Fruit fly (Drosophila melanogaster) whole organism, embryonic: ENCODE results near the gene mof.

Source experiments
- Adf1 ChIP-seq: fragments of 200-800 bp; sonication (Bioruptor generic); IDR thresholded peaks from 2 replicates; pipeline ENCODE4 v1.3.6; 2022; ENCODE audit warnings: missing biosample characterization, missing genetic modification characterization
- CG10209 ChIP-seq: fragments of 200-800 bp; sonication (Bioruptor generic); optimal IDR thresholded peaks from 3 replicates; lab custom pipeline; 2017; ENCODE audit warnings: missing biosample characterization, mild to moderate bottlenecking, missing genetic modification characterization, missing genetic modification reagents
- CG10654 ChIP-seq: fragments of 200-800 bp; sonication (Bioruptor generic); optimal IDR thresholded peaks from 2 replicates; lab custom pipeline; 2016; ENCODE audit warnings: missing biosample characterization, missing genetic modification characterization
- CG11696 ChIP-seq: fragments of 200-800 bp; sonication (Bioruptor generic); IDR thresholded peaks from 2 replicates; pipeline ENCODE4 v1.3.6; 2022; ENCODE audit warnings: missing biosample characterization, missing genetic modification characterization
- CG12299 ChIP-seq: fragments of 200-800 bp; sonication (Bioruptor generic); optimal IDR thresholded peaks from 2 replicates; lab custom pipeline; 2018; ENCODE audit warnings: missing biosample characterization, mild to moderate bottlenecking, missing genetic modification characterization
- CG13424 ChIP-seq: fragments of 200-800 bp; sonication (Bioruptor generic); optimal IDR thresholded peaks from 2 replicates; lab custom pipeline; 2019; ENCODE audit warnings: missing biosample characterization, mild to moderate bottlenecking, missing genetic modification characterization, moderate library complexity
- CG15269 ChIP-seq: fragments of 200-800 bp; sonication (Bioruptor generic); optimal IDR thresholded peaks from 2 replicates; lab custom pipeline; 2018; ENCODE audit warnings: missing biosample characterization, mild to moderate bottlenecking, missing genetic modification characterization, moderate library complexity
- CG1647 ChIP-seq: fragments of 200-800 bp; sonication (Bioruptor generic); optimal IDR thresholded peaks from 3 replicates; lab custom pipeline; 2016; ENCODE audit warnings: missing biosample characterization, missing genetic modification characterization
- CG16863 ChIP-seq: fragments of 200-800 bp; sonication (Bioruptor generic); optimal IDR thresholded peaks from 3 replicates; lab custom pipeline; 2016; ENCODE audit warnings: missing biosample characterization, missing genetic modification characterization
- CG31224 ChIP-seq: fragments of 200-800 bp; sonication (Bioruptor generic); IDR thresholded peaks from 2 replicates; pipeline ENCODE4 v1.3.6; 2022; ENCODE audit warnings: missing biosample characterization, missing genetic modification characterization
- CG32532 ChIP-seq: fragments of 200-800 bp; sonication (Bioruptor generic); IDR thresholded peaks from 2 replicates; pipeline ENCODE4 v1.3.6; 2022; ENCODE audit warnings: missing biosample characterization, missing genetic modification characterization
- CG32772 ChIP-seq: fragments of 200-800 bp; sonication (Bioruptor generic); IDR thresholded peaks from 2 replicates; pipeline ENCODE4 v1.3.6; 2022; ENCODE audit warnings: missing biosample characterization, missing genetic modification characterization
- CG34224 ChIP-seq: fragments of 200-800 bp; sonication (Bioruptor generic); IDR thresholded peaks from 3 replicates; pipeline ENCODE4 v1.3.6; 2022; ENCODE audit warnings: missing biosample characterization, missing genetic modification characterization; ENCODE audit not compliant: partially characterized antibody
- CG4360 ChIP-seq: fragments of 200-800 bp; sonication (Bioruptor generic); IDR thresholded peaks from 2 replicates; pipeline ENCODE4 v1.3.6; 2022; ENCODE audit warnings: missing biosample characterization, missing genetic modification characterization
- CG4707 ChIP-seq: fragments of 200-800 bp; sonication (Bioruptor generic); optimal IDR thresholded peaks from 2 replicates; lab custom pipeline; 2018; ENCODE audit warnings: missing biosample characterization, mild to moderate bottlenecking, missing genetic modification characterization, moderate library complexity
- CG5953 ChIP-seq: fragments of 200-800 bp; sonication (Bioruptor generic); IDR thresholded peaks from 2 replicates; pipeline ENCODE4 v1.3.6; 2022; ENCODE audit warnings: missing biosample characterization, missing genetic modification characterization
- CG6272 ChIP-seq: fragments of 200-800 bp; sonication (Bioruptor generic); IDR thresholded peaks from 2 replicates; pipeline ENCODE4 v1.3.6; 2022; ENCODE audit warnings: missing biosample characterization, missing genetic modification characterization
- CG6791 ChIP-seq: fragments of 200-800 bp; sonication (Bioruptor generic); IDR thresholded peaks from 3 replicates; pipeline ENCODE4 v1.3.6; 2022; ENCODE audit warnings: missing biosample characterization, missing genetic modification characterization; ENCODE audit not compliant: partially characterized antibody
- CG7357 ChIP-seq: fragments of 200-800 bp; sonication (Bioruptor generic); IDR thresholded peaks from 3 replicates; pipeline ENCODE4 v1.3.6; 2022; ENCODE audit warnings: missing biosample characterization, missing genetic modification characterization
- CG7928 ChIP-seq: fragments of 200-800 bp; sonication (Bioruptor generic); optimal IDR thresholded peaks from 2 replicates; lab custom pipeline; 2017; ENCODE audit warnings: missing biosample characterization, mild to moderate bottlenecking, missing genetic modification characterization
- Dek ChIP-seq: fragments of 200-800 bp; sonication (Bioruptor generic); optimal IDR thresholded peaks from 3 replicates; lab custom pipeline; 2019; ENCODE audit warnings: missing biosample characterization, mild to moderate bottlenecking, missing genetic modification characterization, moderate library complexity
- Dfd ChIP-seq, 2 experiments: fragments of >200 bp; optimal IDR thresholded peaks; 2 replicates each; lab custom pipeline; 2017; ENCODE audit warnings: missing biosample characterization in 2 of 2, missing genetic modification characterization in 2 of 2
- E2f2 ChIP-seq: fragments of 200-800 bp; sonication (Bioruptor generic); IDR thresholded peaks from 2 replicates; pipeline ENCODE4 v1.3.6; 2022; ENCODE audit warnings: missing biosample characterization, missing genetic modification characterization
- HmgZ ChIP-seq: fragments of 200-800 bp; sonication (Bioruptor generic); optimal IDR thresholded peaks from 2 replicates; lab custom pipeline; 2018; ENCODE audit warnings: missing biosample characterization, mild to moderate bottlenecking, missing genetic modification characterization
- Lpt ChIP-seq: fragments of >200 bp; optimal IDR thresholded peaks from 2 replicates; lab custom pipeline; 2018; ENCODE audit warnings: missing biosample characterization, missing genetic modification characterization
- MTF-1 ChIP-seq: fragments of 200-800 bp; sonication (Bioruptor generic); optimal IDR thresholded peaks from 2 replicates; lab custom pipeline; 2018; ENCODE audit warnings: missing biosample characterization, mild to moderate bottlenecking, missing genetic modification characterization, borderline replicate concordance
- Mad ChIP-seq: fragments of 200-800 bp; sonication (Bioruptor generic); optimal IDR thresholded peaks from 2 replicates; lab custom pipeline; 2016; ENCODE audit warnings: missing biosample characterization, missing genetic modification characterization
- NC2β ChIP-seq: fragments of 200-800 bp; sonication (Bioruptor generic); optimal IDR thresholded peaks from 2 replicates; lab custom pipeline; 2016; ENCODE audit warnings: missing biosample characterization, missing genetic modification characterization
- Opbp ChIP-seq: fragments of 200-800 bp; sonication (Bioruptor generic); IDR thresholded peaks from 3 replicates; pipeline ENCODE4 v1.3.6; 2022; ENCODE audit warnings: missing biosample characterization, missing genetic modification characterization; ENCODE audit not compliant: partially characterized antibody
- Poxn ChIP-seq: fragments of 200-800 bp; sonication (Bioruptor generic); IDR thresholded peaks from 2 replicates; pipeline ENCODE4 v1.3.6; 2022; ENCODE audit warnings: missing biosample characterization, missing genetic modification characterization
- Rfx ChIP-seq: fragments of 200-800 bp; sonication (Bioruptor generic); IDR thresholded peaks from 2 replicates; pipeline ENCODE4 v1.3.6; 2022; ENCODE audit warnings: missing biosample characterization, missing genetic modification characterization
- Rx ChIP-seq: fragments of 200-800 bp; sonication (Bioruptor generic); IDR thresholded peaks from 2 replicates; pipeline ENCODE4 v1.3.6; 2022; ENCODE audit warnings: missing biosample characterization, missing genetic modification characterization
- Taf1 ChIP-seq: fragments of 200-800 bp; sonication (Bioruptor generic); IDR thresholded peaks from 2 replicates; pipeline ENCODE4 v1.3.6; 2022; ENCODE audit warnings: missing biosample characterization, missing genetic modification characterization
- Usf ChIP-seq: fragments of 200-800 bp; sonication (Bioruptor generic); optimal IDR thresholded peaks from 2 replicates; lab custom pipeline; 2017; ENCODE audit warnings: missing genotype, missing biosample characterization, missing genetic modification characterization
- ara ChIP-seq: fragments of 200-800 bp; sonication (Bioruptor generic); IDR thresholded peaks from 2 replicates; pipeline ENCODE4 v1.3.6; 2022; ENCODE audit warnings: missing biosample characterization, missing genetic modification characterization
- ato ChIP-seq: fragments of 200-800 bp; sonication (Bioruptor generic); IDR thresholded peaks from 2 replicates; pipeline ENCODE4 v1.3.6; 2022; ENCODE audit warnings: missing biosample characterization, missing genetic modification characterization; ENCODE audit not compliant: partially characterized antibody
- cato ChIP-seq: fragments of 200-800 bp; sonication (Bioruptor generic); optimal IDR thresholded peaks from 2 replicates; lab custom pipeline; 2016; ENCODE audit warnings: missing biosample characterization, missing genetic modification characterization, borderline replicate concordance
- cg ChIP-seq: fragments of 200-800 bp; sonication (Bioruptor generic); optimal IDR thresholded peaks from 3 replicates; lab custom pipeline; 2019; ENCODE audit warnings: missing biosample characterization, mild to moderate bottlenecking, missing genetic modification characterization, moderate library complexity
- crc ChIP-seq: fragments of 200-800 bp; sonication (Bioruptor generic); optimal IDR thresholded peaks from 2 replicates; lab custom pipeline; 2016; ENCODE audit warnings: missing biosample characterization, missing genetic modification characterization
- dan ChIP-seq: fragments of 200-800 bp; sonication (Bioruptor generic); IDR thresholded peaks from 2 replicates; pipeline ENCODE4 v1.3.6; 2022; ENCODE audit warnings: missing biosample characterization, missing genetic modification characterization
- emc ChIP-seq: fragments of 200-800 bp; sonication (Bioruptor generic); optimal IDR thresholded peaks from 2 replicates; lab custom pipeline; 2016; ENCODE audit warnings: missing biosample characterization, missing genetic modification characterization
- lmd ChIP-seq: fragments of 200-800 bp; sonication (Bioruptor generic); IDR thresholded peaks from 2 replicates; pipeline ENCODE4 v1.3.6; 2022; ENCODE audit warnings: missing biosample characterization, missing genetic modification characterization
- nerfin-1 ChIP-seq: fragments of 200-800 bp; sonication (Bioruptor generic); optimal IDR thresholded peaks from 3 replicates; lab custom pipeline; 2019; ENCODE audit warnings: missing biosample characterization, mild to moderate bottlenecking, missing genetic modification characterization, moderate library complexity
- pb ChIP-seq: fragments of 200-800 bp; sonication (Bioruptor generic); optimal IDR thresholded peaks from 3 replicates; lab custom pipeline; 2016; ENCODE audit warnings: missing biosample characterization, missing genetic modification characterization
- phol ChIP-seq: fragments of 200-800 bp; sonication (Bioruptor generic); optimal IDR thresholded peaks from 3 replicates; lab custom pipeline; 2018; ENCODE audit warnings: missing biosample characterization, mild to moderate bottlenecking, missing genetic modification characterization, moderate library complexity
- psq ChIP-seq: fragments of 200-800 bp; sonication (Bioruptor generic); optimal IDR thresholded peaks from 2 replicates; lab custom pipeline; 2017; ENCODE audit warnings: missing biosample characterization, missing genetic modification characterization
- repo ChIP-seq: fragments of 200-800 bp; sonication (Bioruptor generic); optimal IDR thresholded peaks from 2 replicates; lab custom pipeline; 2016; ENCODE audit warnings: missing biosample characterization, missing genetic modification characterization
- sima ChIP-seq: fragments of 200-800 bp; sonication (Bioruptor generic); optimal IDR thresholded peaks from 2 replicates; lab custom pipeline; 2016; ENCODE audit warnings: missing biosample characterization, missing genetic modification characterization
- tna ChIP-seq: fragments of 200-800 bp; sonication (Bioruptor generic); IDR thresholded peaks from 2 replicates; pipeline ENCODE4 v1.3.6; 2022; ENCODE audit warnings: missing biosample characterization, missing genetic modification characterization; ENCODE audit not compliant: partially characterized antibody
- toy ChIP-seq: fragments of 200-800 bp; sonication (Bioruptor generic); IDR thresholded peaks from 2 replicates; pipeline ENCODE4 v1.3.6; 2022; ENCODE audit warnings: missing biosample characterization, missing genetic modification characterization
- twi ChIP-seq: fragments of 200-800 bp; optimal IDR thresholded peaks from 2 replicates; lab custom pipeline; 2019; ENCODE audit warnings: missing biosample characterization, mild to moderate bottlenecking, missing genetic modification characterization, moderate library complexity
- vfl ChIP-seq: fragments of 200-800 bp; sonication (Bioruptor generic); optimal IDR thresholded peaks from 2 replicates; lab custom pipeline; 2016; ENCODE audit warnings: missing biosample characterization, missing genetic modification characterization
- zen2 ChIP-seq: fragments of 200-800 bp; sonication (Bioruptor generic); IDR thresholded peaks from 3 replicates; pipeline ENCODE4 v1.3.6; 2022; ENCODE audit warnings: missing biosample characterization, missing genetic modification characterization; ENCODE audit not compliant: partially characterized antibody

Gene mof

DNA sequence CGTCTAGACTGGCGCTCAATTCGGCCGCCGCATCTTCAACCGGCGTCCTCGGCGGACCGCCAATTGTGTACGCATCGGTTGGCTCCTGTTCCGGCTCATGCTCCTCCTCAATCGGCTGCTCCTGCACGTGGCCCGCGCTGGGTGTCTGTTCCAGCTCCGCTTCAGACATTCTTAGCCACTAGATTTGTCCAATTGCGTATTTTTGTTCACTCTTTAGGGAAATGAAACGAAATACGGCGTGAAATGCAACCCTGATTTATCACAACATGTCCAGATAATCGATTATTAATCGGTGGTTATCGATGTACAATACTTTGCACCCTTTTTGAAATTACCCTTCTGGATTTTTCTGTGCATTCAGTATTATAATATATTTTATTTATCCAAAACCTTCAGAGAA, at the start of gene mof (continued):
- no peak for TF ChIP-seq CG12299 (tag; lab: Kevin White, UChicago)
- no peak for TF ChIP-seq Taf1 (GFP tag; lab: Robert Waterston, UW)
- no peak for TF ChIP-seq CG32772 (GFP tag; lab: Robert Waterston, UW)
- no peak for TF ChIP-seq CG15269 (tag; lab: Kevin White, UChicago)
- no peak for TF ChIP-seq CG6272 (GFP tag; lab: Robert Waterston, UW)
- TF ChIP-seq Dek: no peak
- no peak for TF ChIP-seq CG5953
- no peak for TF ChIP-seq CG10209 (GFP tag; lab: Kevin White, UChicago)
- TF ChIP-seq CG4707 (GFP tag; lab: Kevin White, UChicago): no peak
- peak; percentile 80 for TF ChIP-seq CG7928 (GFP tag; lab: Kevin White, UChicago)
- no peak for TF ChIP-seq Adf1 (GFP tag; lab: Robert Waterston, UW)
- no peak for TF ChIP-seq Dfd (GFP tag; optimal IDR thresholded peaks at IDR 0.05; lab: Kevin White, UChicago)
- no peak for TF ChIP-seq vfl (GFP tag; lab: Kevin White, UChicago)
- TF ChIP-seq CG11696 (GFP tag; lab: Robert Waterston, UW): no peak
- no peak for TF ChIP-seq CG4360 (GFP tag; lab: Robert Waterston, UW)
- TF ChIP-seq tna (GFP tag; lab: Robert Waterston, UW): peak; percentile 62
- no peak for TF ChIP-seq emc (GFP tag; lab: Kevin White, UChicago)
- no peak for TF ChIP-seq Rfx (GFP tag; lab: Robert Waterston, UW)
- no peak for TF ChIP-seq cg (GFP tag; lab: Kevin White, UChicago)
- TF ChIP-seq Lpt: no peak
- TF ChIP-seq CG6791 (GFP tag; lab: Robert Waterston, UW): peak; percentile 79
- no peak for TF ChIP-seq CG10654 (GFP tag; lab: Kevin White, UChicago)
- peak; percentile 88 for TF ChIP-seq E2f2 (GFP tag; lab: Robert Waterston, UW)
- no peak for TF ChIP-seq CG32532 (GFP tag; lab: Robert Waterston, UW)
- no peak for TF ChIP-seq pb (GFP tag; lab: Kevin White, UChicago)
- TF ChIP-seq CG16863 (GFP tag; lab: Kevin White, UChicago): no peak
- TF ChIP-seq nerfin-1: no peak
- peak; percentile 85 for TF ChIP-seq CG34224 (GFP tag; lab: Robert Waterston, UW)
- no peak for TF ChIP-seq dan (GFP tag; lab: Robert Waterston, UW)
- peak; percentile 71 for TF ChIP-seq ato (GFP tag; lab: Robert Waterston, UW)
- TF ChIP-seq Opbp (GFP tag; lab: Robert Waterston, UW): peak; percentile 61; the same call in 2 of the 3 replicates
- no peak for TF ChIP-seq crc (GFP tag; lab: Kevin White, UChicago)
- TF ChIP-seq CG31224: no peak
- TF ChIP-seq Usf (GFP tag; lab: Kevin White, UChicago): no peak
- TF ChIP-seq phol: peak; percentile 38
- no peak for TF ChIP-seq MTF-1 (GFP tag; lab: Kevin White, UChicago)
- TF ChIP-seq sima: no peak
- TF ChIP-seq psq (GFP tag; lab: Kevin White, UChicago): no peak
- TF ChIP-seq Rx (GFP tag; lab: Robert Waterston, UW): no peak
- no peak for TF ChIP-seq ara (GFP tag; lab: Robert Waterston, UW)
- peak; percentile 74 for TF ChIP-seq zen2
- no peak for TF ChIP-seq Mad (GFP tag; lab: Kevin White, UChicago)
- TF ChIP-seq repo (GFP tag; lab: Kevin White, UChicago): no peak
- no peak for TF ChIP-seq NC2β (GFP tag; lab: Kevin White, UChicago)
- no peak for TF ChIP-seq twi (tag; lab: Kevin White, UChicago)
- TF ChIP-seq CG7357: no peak
- no peak for TF ChIP-seq CG13424 (tag; lab: Kevin White, UChicago)
- no peak for TF ChIP-seq Poxn (GFP tag; lab: Robert Waterston, UW)
- TF ChIP-seq CG1647 (GFP tag; lab: Kevin White, UChicago): no peak
- TF ChIP-seq HmgZ: no peak
- TF ChIP-seq toy: no peak
- no peak for TF ChIP-seq cato (GFP tag; lab: Kevin White, UChicago)
- TF ChIP-seq lmd (GFP tag; lab: Robert Waterston, UW): no peak
